Fruit fly (Drosophila melanogaster) Kc167 (cell line): Measurements from ENCODE around the gene Nha1.

ENCODE experiments used
- Myc ChIP-seq: fragments of >200 bp; optimal IDR thresholded peaks from 2 replicates; lab custom pipeline; 2017; ENCODE audit warnings: missing external identifiers
- h ChIP-seq: fragments of >200 bp; optimal IDR thresholded peaks from 3 replicates; lab custom pipeline; 2018; ENCODE audit warnings: missing external identifiers

DNA sequence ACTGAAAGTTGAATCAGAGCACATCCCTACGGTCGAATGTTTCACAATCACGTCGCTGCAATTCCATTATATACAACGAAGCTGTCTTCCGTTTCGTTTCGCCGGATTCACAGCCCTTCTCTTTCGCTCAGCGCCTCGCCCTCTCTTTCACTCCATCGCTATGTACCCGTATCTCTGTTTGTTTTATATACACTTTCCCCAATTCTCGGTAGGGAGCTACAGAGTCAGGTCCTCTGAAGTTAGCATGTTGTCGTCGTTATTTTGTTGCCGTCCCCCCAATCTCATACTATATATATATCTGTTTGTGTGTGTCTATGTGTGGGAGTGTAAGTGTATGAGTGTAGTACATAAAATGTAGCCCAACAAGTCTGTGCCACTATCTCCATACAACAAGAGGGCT, 34.1 kb downstream of the Nha1 start:
- TF ChIP-seq Myc (no peak), h (lab: Kevin White, UChicago) (no peak)
